Fruit fly (Drosophila melanogaster) whole organism: ENCODE data around the gene CG7530.

Experiments
- CG8478 ChIP-seq: fragments of >200 bp; optimal IDR thresholded peaks from 2 replicates; lab custom pipeline; 2018; ENCODE audit warnings: inconsistent platforms
- Dll ChIP-seq: fragments of >200 bp; optimal IDR thresholded peaks from 2 replicates; lab custom pipeline; 2017
- EcR ChIP-seq, 2 experiments: fragments of >200 bp; optimal IDR thresholded peaks; 2 replicates each; lab custom pipeline; 2017; ENCODE audit warnings: missing biosample characterization in 2 of 2, missing genetic modification characterization in 2 of 2, missing genetic modification reagents in 2 of 2
- pan ChIP-seq: fragments of >200 bp; optimal IDR thresholded peaks from 2 replicates; lab custom pipeline; 2017
- psq ChIP-seq: fragments of >200 bp; optimal IDR thresholded peaks from 2 replicates; lab custom pipeline; 2017
- usp ChIP-seq: fragments of >200 bp; optimal IDR thresholded peaks from 2 replicates; lab custom pipeline; 2017; ENCODE audit warnings: missing biosample characterization, missing genetic modification characterization, mixed read lengths

CG7530 gene

DNA sequence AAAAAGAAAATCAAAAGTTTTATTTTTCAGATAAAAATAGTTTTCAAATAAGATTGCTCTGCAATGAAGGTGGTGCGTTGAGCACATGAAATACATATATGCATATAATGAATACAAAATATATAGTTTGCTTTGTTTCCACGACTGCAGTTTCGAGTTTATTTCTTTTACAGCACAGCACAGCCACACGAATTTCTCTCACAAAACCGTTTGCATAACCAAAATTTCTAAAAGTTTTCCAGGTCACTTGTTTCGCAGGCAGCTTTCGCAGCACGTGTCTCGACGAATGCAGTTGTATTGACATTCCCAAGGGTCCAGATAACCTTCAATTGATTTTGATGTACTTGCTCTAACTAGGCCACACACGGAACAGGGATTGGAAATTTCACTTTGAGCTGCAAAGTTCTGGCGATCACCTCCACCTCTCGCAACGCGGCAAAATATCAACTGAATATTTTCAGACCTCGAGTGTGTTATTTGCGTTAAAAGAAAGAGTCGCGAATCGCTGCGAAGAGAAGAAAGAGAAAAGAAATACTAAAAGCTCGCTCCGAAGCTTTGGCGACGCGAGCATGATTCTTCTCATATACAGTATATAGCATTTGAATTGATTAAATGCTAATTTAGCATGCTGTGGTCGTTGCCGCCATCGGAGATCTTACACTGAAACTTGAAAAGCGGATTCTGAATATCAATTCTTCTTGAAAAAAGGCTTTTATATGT, at the start of gene CG7530:
Gene CG7530 (minus strand): TSS at position 449 of the 720 bp plus-strand sequence.
- TF ChIP-seq Dll (lab: Kevin White, UChicago): no peak
- no peak for TF ChIP-seq psq
- TF ChIP-seq pan (lab: Kevin White, UChicago): no peak
- TF ChIP-seq CG8478 (lab: Kevin White, UChicago): no peak
- TF ChIP-seq EcR (GFP tag; optimal IDR thresholded peaks at IDR 0.05; lab: Kevin White, UChicago): no peak
- no peak for TF ChIP-seq usp (GFP tag; lab: Kevin White, UChicago)

DNA sequence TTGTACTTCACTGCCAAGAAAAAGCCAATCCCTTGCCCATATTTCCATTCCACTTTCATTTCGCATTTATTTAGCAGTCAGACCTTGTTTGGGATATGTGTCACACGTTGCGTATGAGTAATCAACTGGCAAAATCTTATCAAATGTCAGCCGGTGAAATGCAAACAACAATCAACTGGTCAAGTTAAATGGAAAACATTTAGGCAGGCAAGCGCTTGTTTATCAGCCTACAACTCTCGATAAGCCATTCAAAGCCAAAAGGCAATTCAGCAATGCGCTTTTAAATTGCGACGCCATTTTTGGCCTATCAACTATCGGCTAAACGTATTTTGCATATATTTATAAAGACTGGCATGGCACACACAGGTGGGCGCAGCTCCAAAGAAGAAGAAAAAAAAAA, 49.4 kb upstream of the CG7530 start:
- no peak for TF ChIP-seq pan (lab: Kevin White, UChicago)
- no peak for TF ChIP-seq CG8478 (lab: Kevin White, UChicago)
- TF ChIP-seq EcR (GFP tag; optimal IDR thresholded peaks at IDR 0.05; lab: Kevin White, UChicago): no peak
- TF ChIP-seq Dll (lab: Kevin White, UChicago): no peak
- no peak for TF ChIP-seq psq
- TF ChIP-seq usp (GFP tag; lab: Kevin White, UChicago): no peak

- no peak for TF ChIP-seq CG8478 (lab: Kevin White, UChicago)
- no peak for TF ChIP-seq pan (lab: Kevin White, UChicago)
- TF ChIP-seq Dll (lab: Kevin White, UChicago): no peak
- TF ChIP-seq psq: no peak
- no peak for TF ChIP-seq usp (GFP tag; lab: Kevin White, UChicago)
- no peak for TF ChIP-seq EcR (GFP tag; optimal IDR thresholded peaks at IDR 0.05; lab: Kevin White, UChicago)
Measured at dm6 chr3R:14779733-14780278, 48.5 kb upstream of the CG7530 start.

- TF ChIP-seq usp (GFP tag; lab: Kevin White, UChicago): no peak
- TF ChIP-seq Dll (lab: Kevin White, UChicago): no peak
- no peak for TF ChIP-seq CG8478 (lab: Kevin White, UChicago)
- no peak for TF ChIP-seq pan (lab: Kevin White, UChicago)
- no peak for TF ChIP-seq psq
- TF ChIP-seq EcR (GFP tag; optimal IDR thresholded peaks at IDR 0.05; lab: Kevin White, UChicago): no peak
Measured at dm6 chr3R:14775395-14775794, 44.1 kb upstream of the CG7530 start.

- no peak for TF ChIP-seq EcR (GFP tag; optimal IDR thresholded peaks at IDR 0.05; lab: Kevin White, UChicago)
- no peak for TF ChIP-seq pan (lab: Kevin White, UChicago)
- TF ChIP-seq Dll (lab: Kevin White, UChicago): no peak
- no peak for TF ChIP-seq CG8478 (lab: Kevin White, UChicago)
Measured at dm6 chr3R:14766439-14767025, 35.2 kb upstream of the CG7530 start.

dm6 chr3R:14765364-14765993, 34.2 kb upstream of the CG7530 start:
- no peak for TF ChIP-seq EcR (GFP tag; optimal IDR thresholded peaks at IDR 0.05; lab: Kevin White, UChicago)
- TF ChIP-seq Dll (lab: Kevin White, UChicago): no peak
- TF ChIP-seq psq: no peak
- no peak for TF ChIP-seq usp (GFP tag; lab: Kevin White, UChicago)
- no peak for TF ChIP-seq pan (lab: Kevin White, UChicago)
- TF ChIP-seq CG8478 (lab: Kevin White, UChicago): no peak

DNA sequence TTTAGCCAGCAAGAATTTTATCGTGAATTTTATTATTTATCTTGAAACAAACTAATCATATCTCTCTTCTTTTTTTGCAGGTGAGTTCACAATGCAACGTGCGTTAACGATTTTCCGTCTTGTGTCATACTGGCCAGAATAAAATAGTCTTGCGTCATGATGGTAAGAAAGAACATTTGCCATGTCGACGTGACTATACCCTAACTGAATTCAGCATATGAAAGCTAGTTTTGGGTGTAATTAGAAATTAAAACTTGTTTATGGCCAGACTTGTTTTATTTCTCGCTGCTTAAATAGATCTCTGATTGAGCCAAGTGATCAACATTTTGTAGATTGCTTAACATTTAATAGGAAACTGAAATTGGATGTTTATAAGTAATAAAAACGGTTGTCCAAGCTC, 32.8 kb upstream of the CG7530 start:
- TF ChIP-seq EcR (GFP tag; optimal IDR thresholded peaks at IDR 0.05; lab: Kevin White, UChicago) (no peak), CG8478 (lab: Kevin White, UChicago) (no peak), Dll (lab: Kevin White, UChicago) (no peak), usp (GFP tag; lab: Kevin White, UChicago) (no peak), psq (no peak), pan (lab: Kevin White, UChicago) (no peak)

dm6 chr3R:14763487-14763886, 32.2 kb upstream of the CG7530 start:
- TF ChIP-seq usp (GFP tag; lab: Kevin White, UChicago): no peak
- no peak for TF ChIP-seq pan (lab: Kevin White, UChicago)
- no peak for TF ChIP-seq Dll (lab: Kevin White, UChicago)
- TF ChIP-seq CG8478 (lab: Kevin White, UChicago): no peak
- no peak for TF ChIP-seq psq
- TF ChIP-seq EcR (GFP tag; optimal IDR thresholded peaks at IDR 0.05; lab: Kevin White, UChicago): no peak

DNA sequence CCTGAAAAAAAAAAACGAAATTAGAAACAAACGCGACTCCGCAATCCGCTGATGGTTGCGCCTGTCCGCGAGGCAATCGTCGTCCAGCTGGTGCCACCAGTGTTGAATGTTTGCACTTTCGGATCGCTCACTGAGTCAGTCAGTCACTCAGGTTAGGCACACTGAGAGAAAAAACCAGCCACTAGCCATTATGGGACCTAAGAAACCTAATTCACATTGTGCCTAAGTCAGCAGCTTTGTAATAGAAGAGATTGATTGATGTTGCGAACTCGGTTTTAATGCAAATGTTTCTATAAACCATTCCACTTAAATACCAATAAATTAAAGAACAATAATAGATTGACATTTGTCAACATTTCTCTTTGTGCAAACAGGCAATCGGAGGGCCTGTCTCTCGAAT, 29.8 kb upstream of the CG7530 start:
- TF ChIP-seq EcR (GFP tag; optimal IDR thresholded peaks at IDR 0.05; lab: Kevin White, UChicago): no peak
- no peak for TF ChIP-seq usp (GFP tag; lab: Kevin White, UChicago)
- TF ChIP-seq psq: no peak

DNA sequence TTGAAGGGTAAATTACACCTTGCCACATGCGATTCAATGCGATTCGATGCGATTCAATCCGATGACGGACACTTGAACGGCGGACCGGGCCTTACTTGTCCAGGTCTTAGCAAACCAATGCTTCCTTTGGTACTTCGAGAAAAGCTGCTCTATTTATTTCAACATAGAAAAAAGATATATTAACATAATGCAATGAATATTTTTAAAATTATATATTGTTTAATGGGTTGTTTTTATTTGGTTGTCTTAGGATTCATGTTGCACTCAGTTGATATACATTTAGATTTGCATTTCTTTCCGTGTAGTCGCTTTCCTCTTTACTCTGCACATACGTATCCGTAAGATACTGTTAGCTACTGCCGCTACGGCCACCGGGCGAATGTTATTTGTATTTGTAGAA, 27.0 kb upstream of the CG7530 start:
- TF ChIP-seq Dll (lab: Kevin White, UChicago): no peak
- TF ChIP-seq EcR (GFP tag; optimal IDR thresholded peaks at IDR 0.05; lab: Kevin White, UChicago): no peak
- no peak for TF ChIP-seq CG8478 (lab: Kevin White, UChicago)
- TF ChIP-seq pan (lab: Kevin White, UChicago): no peak
- no peak for TF ChIP-seq psq
- no peak for TF ChIP-seq usp (GFP tag; lab: Kevin White, UChicago)

- no peak for TF ChIP-seq EcR (GFP tag; optimal IDR thresholded peaks at IDR 0.05; lab: Kevin White, UChicago)
- TF ChIP-seq CG8478 (lab: Kevin White, UChicago): no peak
- no peak for TF ChIP-seq pan (lab: Kevin White, UChicago)
- TF ChIP-seq Dll (lab: Kevin White, UChicago): no peak
- TF ChIP-seq usp (GFP tag; lab: Kevin White, UChicago): no peak
- no peak for TF ChIP-seq psq
Measured at dm6 chr3R:14756040-14756439, 24.7 kb upstream of the CG7530 start.
